Fruit fly (Drosophila melanogaster) Kc167 (cell line): ENCODE measurements around the gene Pits.

Source experiments
- Myc ChIP-seq: fragments of >200 bp; optimal IDR thresholded peaks from 2 replicates; lab custom pipeline; 2017; ENCODE audit warnings: missing external identifiers
- Sin3A ChIP-seq: fragments of >200 bp; optimal IDR thresholded peaks from 2 replicates; lab custom pipeline; 2018; ENCODE audit warnings: missing external identifiers
- h ChIP-seq: fragments of >200 bp; optimal IDR thresholded peaks from 3 replicates; lab custom pipeline; 2018; ENCODE audit warnings: missing external identifiers
- insv ChIP-seq: fragments of >200 bp; optimal IDR thresholded peaks from 3 replicates; lab custom pipeline; 2018; ENCODE audit warnings: missing external identifiers
- psq ChIP-seq: fragments of >200 bp; optimal IDR thresholded peaks from 2 replicates; lab custom pipeline; 2017; ENCODE audit warnings: missing external identifiers
- ttk ChIP-seq: sonication (Bioruptor generic); optimal IDR thresholded peaks from 2 replicates; lab custom pipeline; 2017; ENCODE audit warnings: missing external identifiers

dm6 chrX:12600802-12601793 is 18.1 kb upstream of the Pits start:
- TF ChIP-seq psq (no peak), h (no peak), Sin3A (no peak), insv (lab: Kevin White, UChicago) (no peak), Myc (lab: Kevin White, UChicago) (no peak), ttk (lab: Kevin White, UChicago) (no peak)
